Fruit fly (Drosophila melanogaster) whole organism, embryonic: ENCODE data around the gene CG6753.

Experiments used
- Asciz ChIP-seq: fragments of 200-800 bp; sonication (Bioruptor generic); optimal IDR thresholded peaks from 2 replicates; lab custom pipeline; 2017; ENCODE audit warnings: missing biosample characterization, mild to moderate bottlenecking, missing genetic modification characterization, missing genetic modification reagents
- B-H2 ChIP-seq: fragments of 200-800 bp; sonication (Bioruptor generic); optimal IDR thresholded peaks from 2 replicates; lab custom pipeline; 2018; ENCODE audit warnings: missing biosample characterization, mild to moderate bottlenecking, missing genetic modification characterization
- BEAF-32 ChIP-seq: fragments of 200-800 bp; sonication (Bioruptor generic); optimal IDR thresholded peaks from 3 replicates; lab custom pipeline; 2017; ENCODE audit warnings: missing biosample characterization, missing genetic modification characterization, mild to moderate bottlenecking, moderate library complexity, missing genetic modification reagents
- CG10209 ChIP-seq: fragments of 200-800 bp; sonication (Bioruptor generic); optimal IDR thresholded peaks from 3 replicates; lab custom pipeline; 2017; ENCODE audit warnings: missing biosample characterization, mild to moderate bottlenecking, missing genetic modification characterization, missing genetic modification reagents
- CG10366 ChIP-seq: fragments of 200-800 bp; sonication (Bioruptor generic); IDR thresholded peaks from 2 replicates; pipeline ENCODE4 v1.3.6; 2022; ENCODE audit warnings: missing biosample characterization, missing genetic modification characterization
- CG10654 ChIP-seq: fragments of 200-800 bp; sonication (Bioruptor generic); optimal IDR thresholded peaks from 2 replicates; lab custom pipeline; 2016; ENCODE audit warnings: missing biosample characterization, missing genetic modification characterization
- CG10979 ChIP-seq: fragments of 200-800 bp; sonication (Bioruptor generic); optimal IDR thresholded peaks from 2 replicates; lab custom pipeline; 2018; ENCODE audit warnings: missing biosample characterization, mild to moderate bottlenecking, missing genetic modification characterization, moderate library complexity
- CG11247 ChIP-seq: fragments of 200-800 bp; sonication (Bioruptor generic); IDR thresholded peaks from 2 replicates; pipeline ENCODE4 v1.3.6; 2022; ENCODE audit warnings: missing biosample characterization, missing genetic modification characterization
- CG11504 ChIP-seq: fragments of 200-800 bp; sonication (Bioruptor generic); optimal IDR thresholded peaks from 3 replicates; lab custom pipeline; 2019; ENCODE audit warnings: missing biosample characterization, mild to moderate bottlenecking, missing genetic modification characterization, moderate library complexity
- CG13775 ChIP-seq: fragments of 200-800 bp; sonication (Bioruptor generic); optimal IDR thresholded peaks from 3 replicates; lab custom pipeline; 2017; ENCODE audit warnings: missing biosample characterization, mild to moderate bottlenecking, missing genetic modification characterization
- CG15073 ChIP-seq: fragments of 200-800 bp; sonication (Bioruptor generic); optimal IDR thresholded peaks from 2 replicates; lab custom pipeline; 2016; ENCODE audit warnings: missing biosample characterization, missing genetic modification characterization
- CG15696 ChIP-seq: fragments of 200-800 bp; sonication (Bioruptor generic); optimal IDR thresholded peaks from 2 replicates; lab custom pipeline; 2019; ENCODE audit warnings: missing biosample characterization, mild to moderate bottlenecking, missing genetic modification characterization, moderate library complexity
- CG2116 ChIP-seq: fragments of 200-800 bp; sonication (Bioruptor generic); optimal IDR thresholded peaks from 3 replicates; lab custom pipeline; 2018; ENCODE audit warnings: missing biosample characterization, mild to moderate bottlenecking, missing genetic modification characterization
- CG30431 ChIP-seq: fragments of 200-800 bp; sonication (Bioruptor generic); optimal IDR thresholded peaks from 2 replicates; lab custom pipeline; 2017; ENCODE audit warnings: missing biosample characterization, missing genetic modification characterization
- CG33557 ChIP-seq: fragments of 200-800 bp; sonication (Bioruptor generic); optimal IDR thresholded peaks from 2 replicates; lab custom pipeline; 2019; ENCODE audit warnings: missing biosample characterization, mild to moderate bottlenecking, missing genetic modification characterization, moderate library complexity
- CG3847 ChIP-seq: fragments of 200-800 bp; sonication (Bioruptor generic); IDR thresholded peaks from 2 replicates; pipeline ENCODE4 v1.3.6; 2022; ENCODE audit warnings: missing biosample characterization, missing genetic modification characterization
- CG4820 ChIP-seq: fragments of 200-800 bp; sonication (Bioruptor generic); optimal IDR thresholded peaks from 3 replicates; lab custom pipeline; 2016; ENCODE audit warnings: missing biosample characterization, missing genetic modification characterization
- CG7372 ChIP-seq: fragments of 200-800 bp; sonication (Bioruptor generic); IDR thresholded peaks from 2 replicates; pipeline ENCODE4 v1.3.6; 2022; ENCODE audit warnings: missing biosample characterization, missing genetic modification characterization
- CG7556 ChIP-seq: fragments of 200-800 bp; sonication (Bioruptor generic); optimal IDR thresholded peaks from 2 replicates; lab custom pipeline; 2017; ENCODE audit warnings: missing biosample characterization, mild to moderate bottlenecking, missing genetic modification characterization
- CG9932 ChIP-seq: fragments of 200-800 bp; sonication (Bioruptor generic); IDR thresholded peaks from 2 replicates; pipeline ENCODE4 v1.3.6; 2022; ENCODE audit warnings: missing biosample characterization, missing genetic modification characterization
- Chrac-16 ChIP-seq: fragments of 200-800 bp; sonication (Bioruptor generic); optimal IDR thresholded peaks from 3 replicates; lab custom pipeline; 2016; ENCODE audit warnings: missing biosample characterization, missing genetic modification characterization
- CoRest ChIP-seq: fragments of 200-800 bp; sonication (Bioruptor generic); optimal IDR thresholded peaks from 3 replicates; lab custom pipeline; 2018; ENCODE audit warnings: missing biosample characterization, mild to moderate bottlenecking, missing genetic modification characterization, moderate library complexity
- E2f1 ChIP-seq: fragments of 200-800 bp; sonication (Bioruptor generic); IDR thresholded peaks from 2 replicates; pipeline ENCODE4 v1.3.6; 2022; ENCODE audit warnings: missing biosample characterization, missing genetic modification characterization
- E2f2 ChIP-seq: fragments of 200-800 bp; sonication (Bioruptor generic); IDR thresholded peaks from 2 replicates; pipeline ENCODE4 v1.3.6; 2022; ENCODE audit warnings: missing biosample characterization, missing genetic modification characterization
- ERR ChIP-seq: fragments of 200-800 bp; sonication (Bioruptor generic); optimal IDR thresholded peaks from 2 replicates; lab custom pipeline; 2016; ENCODE audit warnings: missing biosample characterization, missing genetic modification characterization
- Eip74EF ChIP-seq, 2 experiments: fragments of 200-800 bp in 1 of 2; fragments of >200 bp in 1 of 2; sonication (Bioruptor generic) in 1 of 2; optimal IDR thresholded peaks; 2 replicates each; lab custom pipeline; 2017 to 2019; ENCODE audit warnings: missing biosample characterization in 2 of 2, missing genetic modification characterization in 2 of 2, mild to moderate bottlenecking in 1 of 2, moderate library complexity in 1 of 2
- Fer3 ChIP-seq: fragments of 200-800 bp; sonication (Bioruptor generic); optimal IDR thresholded peaks from 2 replicates; lab custom pipeline; 2018; ENCODE audit warnings: missing biosample characterization, mild to moderate bottlenecking, missing genetic modification characterization, moderate library complexity
- Hr3 ChIP-seq: fragments of 200-800 bp; sonication (Bioruptor generic); optimal IDR thresholded peaks from 3 replicates; lab custom pipeline; 2016; ENCODE audit warnings: missing biosample characterization, missing genetic modification characterization
- Lim3 ChIP-seq: fragments of 200-800 bp; sonication (Bioruptor generic); IDR thresholded peaks from 2 replicates; pipeline ENCODE4 v1.3.6; 2022; ENCODE audit warnings: missing biosample characterization, missing genetic modification characterization
- Pdp1 ChIP-seq, 2 experiments: fragments of 200-800 bp; sonication (Bioruptor generic); optimal IDR thresholded peaks; 3 replicates each; lab custom pipeline; 2016; ENCODE audit warnings: missing biosample characterization in 2 of 2, missing genetic modification characterization in 2 of 2, mild to moderate bottlenecking in 1 of 2, moderate library complexity in 1 of 2
- Poxn ChIP-seq: fragments of 200-800 bp; sonication (Bioruptor generic); IDR thresholded peaks from 2 replicates; pipeline ENCODE4 v1.3.6; 2022; ENCODE audit warnings: missing biosample characterization, missing genetic modification characterization
- Ptx1 ChIP-seq: fragments of 200-800 bp; sonication (Bioruptor generic); IDR thresholded peaks from 2 replicates; pipeline ENCODE4 v1.3.6; 2022; ENCODE audit warnings: missing biosample characterization, missing genetic modification characterization
- bcd ChIP-seq: fragments of 200-800 bp; sonication (Bioruptor generic); optimal IDR thresholded peaks from 2 replicates; lab custom pipeline; 2017; ENCODE audit warnings: missing biosample characterization, mild to moderate bottlenecking, missing genetic modification characterization
- bsh ChIP-seq, 2 experiments: fragments of 200-800 bp; sonication (Bioruptor generic); optimal IDR thresholded peaks; 2 replicates each; lab custom pipeline; 2017 to 2018; ENCODE audit warnings: mild to moderate bottlenecking in 2 of 2, missing biosample characterization in 2 of 2, missing genetic modification characterization in 2 of 2, moderate library complexity in 1 of 2
- btn ChIP-seq: fragments of 200-800 bp; sonication (Bioruptor generic); optimal IDR thresholded peaks from 2 replicates; lab custom pipeline; 2016; ENCODE audit warnings: missing biosample characterization, missing genetic modification characterization
- chinmo ChIP-seq: fragments of 200-800 bp; sonication (Bioruptor generic); IDR thresholded peaks from 4 replicates; pipeline ENCODE4 v1.3.6; 2022; ENCODE audit warnings: missing biosample characterization, missing genetic modification characterization; ENCODE audit not compliant: partially characterized antibody
- crp ChIP-seq, 2 experiments: fragments of 200-800 bp; sonication (Bioruptor generic); optimal IDR thresholded peaks; 2 replicates in 1 of 2; 3 replicates in 1 of 2; lab custom pipeline; 2017; ENCODE audit warnings: missing biosample characterization in 2 of 2, missing genetic modification characterization in 2 of 2, mild to moderate bottlenecking in 1 of 2, moderate library complexity in 1 of 2
- gcm2 ChIP-seq: fragments of 200-800 bp; sonication (Bioruptor generic); optimal IDR thresholded peaks from 2 replicates; lab custom pipeline; 2016; ENCODE audit warnings: missing biosample characterization, missing genetic modification characterization
- gfzf ChIP-seq: fragments of 200-800 bp; sonication (Bioruptor generic); optimal IDR thresholded peaks from 2 replicates; lab custom pipeline; 2016; ENCODE audit warnings: missing biosample characterization, mild to moderate bottlenecking, missing genetic modification characterization, moderate library complexity
- gsb-n ChIP-seq: fragments of 200-800 bp; sonication (Bioruptor generic); optimal IDR thresholded peaks from 3 replicates; lab custom pipeline; 2018; ENCODE audit warnings: missing biosample characterization, mild to moderate bottlenecking, missing genetic modification characterization
- hb ChIP-seq: fragments of 200-800 bp; sonication (Bioruptor generic); IDR thresholded peaks from 3 replicates; pipeline ENCODE4 v1.3.6; 2022; ENCODE audit warnings: missing biosample characterization, missing genetic modification characterization; ENCODE audit not compliant: partially characterized antibody
- hbn ChIP-seq: fragments of 200-800 bp; sonication (Bioruptor generic); IDR thresholded peaks from 2 replicates; pipeline ENCODE4 v1.3.6; 2022; ENCODE audit warnings: missing biosample characterization, missing genetic modification characterization; ENCODE audit not compliant: partially characterized antibody
- kah ChIP-seq: fragments of 200-800 bp; sonication (Bioruptor generic); optimal IDR thresholded peaks from 2 replicates; lab custom pipeline; 2018; ENCODE audit warnings: missing biosample characterization, mild to moderate bottlenecking, missing genetic modification characterization
- nerfin-2 ChIP-seq: fragments of 200-800 bp; sonication (Bioruptor generic); IDR thresholded peaks from 2 replicates; pipeline ENCODE4 v1.3.6; 2022; ENCODE audit warnings: missing biosample characterization, missing genetic modification characterization; ENCODE audit not compliant: partially characterized antibody
- schlank ChIP-seq: fragments of 200-800 bp; sonication (Bioruptor generic); optimal IDR thresholded peaks from 2 replicates; lab custom pipeline; 2018; ENCODE audit warnings: missing biosample characterization, mild to moderate bottlenecking, missing genetic modification characterization
- sisA ChIP-seq: fragments of 200-800 bp; sonication (Bioruptor generic); IDR thresholded peaks from 2 replicates; pipeline ENCODE4 v1.3.6; 2022; ENCODE audit warnings: missing biosample characterization, missing genetic modification characterization
- slbo ChIP-seq: fragments of 200-800 bp; sonication (Bioruptor generic); IDR thresholded peaks from 2 replicates; pipeline ENCODE4 v1.3.6; 2022; ENCODE audit warnings: missing biosample characterization, missing genetic modification characterization
- twi ChIP-seq: fragments of 200-800 bp; optimal IDR thresholded peaks from 2 replicates; lab custom pipeline; 2019; ENCODE audit warnings: missing biosample characterization, mild to moderate bottlenecking, missing genetic modification characterization, moderate library complexity
- unc-4 ChIP-seq: fragments of 200-800 bp; sonication (Bioruptor generic); IDR thresholded peaks from 2 replicates; pipeline ENCODE4 v1.3.6; 2022; ENCODE audit warnings: missing biosample characterization, missing genetic modification characterization; ENCODE audit not compliant: partially characterized antibody

CG6753 gene

dm6 chr3R:12633059-12633458 lies 9.2 kb downstream of the CG6753 start, which contains the start of gene CG18530:
Gene CG18530, plus strand, starts transcription at chr3R:12633359.
- TF ChIP-seq schlank (tag; lab: Kevin White, UChicago): no peak
- no peak for TF ChIP-seq kah (GFP tag; lab: Kevin White, UChicago)
- no peak for TF ChIP-seq CG30431 (GFP tag; lab: Kevin White, UChicago)
- no peak for TF ChIP-seq ERR (GFP tag; lab: Kevin White, UChicago)
- TF ChIP-seq gfzf: no peak
- no peak for TF ChIP-seq E2f2
- no peak for TF ChIP-seq Lim3 (GFP tag; lab: Robert Waterston, UW)
- TF ChIP-seq Asciz (GFP tag; lab: Kevin White, UChicago): no peak
- no peak for TF ChIP-seq CG10654 (GFP tag; lab: Kevin White, UChicago)
- TF ChIP-seq CG11247 (GFP tag; lab: Robert Waterston, UW): no peak
- TF ChIP-seq hb: no peak
- TF ChIP-seq CG7372 (GFP tag; lab: Robert Waterston, UW): no peak
- no peak for TF ChIP-seq sisA (GFP tag; lab: Robert Waterston, UW)
- no peak for TF ChIP-seq CG11504 (tag; lab: Kevin White, UChicago)
- no peak for TF ChIP-seq B-H2 (GFP tag; lab: Kevin White, UChicago)

- TF ChIP-seq CG10979 (tag; lab: Kevin White, UChicago): peak; percentile 27
- no peak for TF ChIP-seq Pdp1 (GFP tag; optimal IDR thresholded peaks at IDR 0.05; lab: Kevin White, UChicago)
- peak; percentile 64 for TF ChIP-seq CG3847 (GFP tag; lab: Robert Waterston, UW)
- TF ChIP-seq slbo (GFP tag; lab: Robert Waterston, UW): peak; percentile 68
- TF ChIP-seq Ptx1 (GFP tag; lab: Robert Waterston, UW): peak; percentile 60
- TF ChIP-seq CG13775 (GFP tag; lab: Kevin White, UChicago): peak; percentile 50
- peak; percentile 10 for TF ChIP-seq CG33557 (GFP tag; lab: Kevin White, UChicago)
- TF ChIP-seq CG15073 (GFP tag; lab: Kevin White, UChicago): no peak
- no peak for TF ChIP-seq CG10366 (GFP tag; lab: Robert Waterston, UW)
- TF ChIP-seq nerfin-2 (GFP tag; lab: Robert Waterston, UW): no peak
- TF ChIP-seq hbn (GFP tag; lab: Robert Waterston, UW): peak; percentile 58
- peak; percentile 14 for TF ChIP-seq twi (tag; lab: Kevin White, UChicago)
- TF ChIP-seq CoRest: peak; percentile 69
- TF ChIP-seq gsb-n (tag; lab: Kevin White, UChicago): peak; percentile 96
- peak; percentile 30 for TF ChIP-seq CG10209
- no peak for TF ChIP-seq chinmo (GFP tag; lab: Robert Waterston, UW)
- TF ChIP-seq CG2116: peak; percentile 56
- peak; percentile 2 for TF ChIP-seq CG4820 (GFP tag; lab: Kevin White, UChicago)
- no peak for TF ChIP-seq Poxn (GFP tag; lab: Robert Waterston, UW)
- TF ChIP-seq Chrac-16 (GFP tag; lab: Kevin White, UChicago): peak; percentile 38
- TF ChIP-seq Hr3: peak; percentile 59
- TF ChIP-seq unc-4: peak; percentile 83
- peak; percentile 60 for TF ChIP-seq CG15696
- peak; percentile 23; the same call in 1 of the 2 replicates for TF ChIP-seq E2f1 (GFP tag; lab: Robert Waterston, UW)
- TF ChIP-seq CG9932 (GFP tag; lab: Robert Waterston, UW): peak; percentile 74
- TF ChIP-seq btn: no peak
- no peak for TF ChIP-seq gcm2 (GFP tag; lab: Kevin White, UChicago)
- TF ChIP-seq bsh (GFP tag; optimal IDR thresholded peaks at IDR 0.05; lab: Kevin White, UChicago): peak in 1 of 2 experiments; percentile 29
- TF ChIP-seq CG7556: no peak
- TF ChIP-seq crp (GFP tag; optimal IDR thresholded peaks at IDR 0.05; lab: Kevin White, UChicago): peak in 1 of 2 experiments; percentile 8
- TF ChIP-seq BEAF-32 (GFP tag; lab: Kevin White, UChicago): peak; percentile 72
- peak; percentile 23 for TF ChIP-seq bcd (GFP tag; lab: Kevin White, UChicago)
- no peak for TF ChIP-seq Eip74EF (GFP tag; optimal IDR thresholded peaks at IDR 0.05; lab: Kevin White, UChicago)
- peak; percentile 9 for TF ChIP-seq Fer3
These were observed 11.9 kb downstream of the CG6753 start, which contains the start of gene Not10 for dm6 chr3R:12630369-12630768. Gene Not10, plus strand, starts transcription at chr3R:12630647.
